Fruit fly (Drosophila melanogaster) whole organism, pupa: ENCODE measurements around the gene tyf.

Experiments used
- CG15710 ChIP-seq: fragments of 200-800 bp; sonication (Bioruptor generic); optimal IDR thresholded peaks from 2 replicates; lab custom pipeline; 2018; ENCODE audit warnings: missing biosample characterization, mild to moderate bottlenecking, missing genetic modification characterization, moderate library complexity
- Ets98B ChIP-seq: fragments of 200-800 bp; sonication (Bioruptor generic); IDR thresholded peaks from 2 replicates; pipeline ENCODE4 v1.3.6; 2022; ENCODE audit warnings: missing biosample characterization, missing genetic modification characterization
- gl ChIP-seq: fragments of 200-800 bp; sonication (Bioruptor generic); optimal IDR thresholded peaks from 2 replicates; lab custom pipeline; 2018; ENCODE audit warnings: missing biosample characterization, mild to moderate bottlenecking, missing genetic modification characterization

DNA sequence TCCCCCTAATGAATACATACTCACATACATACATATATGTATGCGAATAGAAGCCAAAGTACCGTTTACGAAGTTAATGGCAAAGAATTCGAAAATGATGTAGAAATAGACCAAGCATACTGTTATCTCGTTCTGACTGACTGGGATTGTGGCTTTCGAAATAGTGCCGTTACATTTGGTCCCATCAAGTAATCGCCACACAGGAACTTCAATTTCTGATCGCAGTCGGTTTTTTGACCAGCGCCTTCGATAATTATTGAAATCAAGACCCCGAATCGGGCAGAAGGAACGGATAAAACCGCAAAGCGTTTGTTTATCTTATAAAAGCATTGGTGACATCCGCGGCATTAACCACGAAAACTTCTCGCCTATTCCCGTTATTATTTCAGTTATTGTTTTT is 2.8 kb downstream of the tyf start:
- no peak for TF ChIP-seq Ets98B (GFP tag; lab: Robert Waterston, UW)
- no peak for TF ChIP-seq gl
- no peak for TF ChIP-seq CG15710 (tag; lab: Kevin White, UChicago)
